Worm (Caenorhabditis elegans) whole organism, L3 larva: ENCODE results near the gene M163.22.

Source experiments
- ZK546.5 ChIP-seq: sonication (generic microtip); optimal IDR thresholded peaks from 2 replicates; lab custom pipeline; 2017; ENCODE audit warnings: missing biosample characterization, missing genetic modification characterization
- egl-27 ChIP-seq: sonication (generic microtip); optimal IDR thresholded peaks from 4 replicates; lab custom pipeline; 2017; ENCODE audit warnings: missing biosample characterization, missing genetic modification reagents, missing genetic modification characterization
- hmg-11 ChIP-seq: sonication (generic microtip); optimal IDR thresholded peaks from 2 replicates; lab custom pipeline; 2016; ENCODE audit warnings: missing genetic modification characterization, missing compliant biosample characterization
- nhr-28 ChIP-seq: fragments of 150-350 bp; optimal IDR thresholded peaks from 2 replicates; lab custom pipeline; 2014; ENCODE audit warnings: missing biosample characterization, missing genetic modification characterization
- nhr-43 ChIP-seq: sonication (generic microtip); optimal IDR thresholded peaks from 2 replicates; lab custom pipeline; 2016; ENCODE audit warnings: mild to moderate bottlenecking, missing genetic modification characterization, missing compliant biosample characterization; ENCODE audit not compliant: poor library complexity, severe bottlenecking

DNA sequence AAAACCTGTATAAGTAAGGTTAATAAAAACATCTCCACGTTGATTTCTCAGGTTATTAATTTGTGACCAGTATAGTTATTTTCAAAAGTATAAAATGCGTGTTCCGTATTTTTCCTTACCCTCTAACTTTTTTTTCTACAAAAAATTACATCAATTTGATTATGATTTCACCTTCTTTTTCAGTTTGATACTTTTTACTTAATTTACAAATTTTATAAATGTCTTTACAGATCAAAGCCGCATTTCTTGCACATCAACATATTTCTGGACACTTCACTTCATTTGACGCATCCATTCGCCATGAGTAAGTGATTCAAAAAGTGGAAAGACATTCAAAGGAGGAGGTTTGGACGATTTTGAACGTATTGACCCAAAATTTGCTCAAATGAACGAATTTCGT is 5.3 kb upstream of the M163.22 start, which contains the start of gene Y66C5A.2:
- TF ChIP-seq nhr-28 (tag; lab: Kevin White, UChicago) (no peak), hmg-11 (tag; lab: Kevin White, UChicago) (no peak), ZK546.5 (tag; lab: Kevin White, UChicago) (no peak), egl-27 (tag; lab: Kevin White, UChicago) (no peak), nhr-43 (no peak)
